Fruit fly (Drosophila melanogaster): Measurements from ENCODE around the gene snRNP-U1-70K.

dm6 chr2L:6941731-6942130 is 29.8 kb downstream of the snRNP-U1-70K start:
- TF ChIP-seq Aef1 (GFP tag; IDR thresholded peaks at IDR 0.05) = no peak
- no peak for TF ChIP-seq nerfin-1 (tag; optimal IDR thresholded peaks at IDR 0.05)
- no peak for TF ChIP-seq prd (optimal IDR thresholded peaks at IDR 0.05)
- no peak for TF ChIP-seq prd (GFP tag; IDR thresholded peaks at IDR 0.05)
- TF ChIP-seq so (GFP tag; IDR thresholded peaks at IDR 0.05) = no peak
- TF ChIP-seq CG2678 (tag; optimal IDR thresholded peaks at IDR 0.05) = no peak
- TF ChIP-seq onecut (GFP tag; IDR thresholded peaks at IDR 0.05) = no peak
- TF ChIP-seq Hr39 (optimal IDR thresholded peaks at IDR 0.05) = no peak
- TF ChIP-seq CG6854 (GFP tag; optimal IDR thresholded peaks at IDR 0.05) = no peak
- no peak for TF ChIP-seq Hr78 (GFP tag; optimal IDR thresholded peaks at IDR 0.05)
